Worm (Caenorhabditis elegans): ENCODE data around the gene lst-6.

Gene lst-6

ce11 chrII:6992949-6993348 is 29.4 kb downstream of the lst-6 start (continued):
- TF ChIP-seq sup-37 (GFP tag; optimal IDR thresholded peaks at IDR 0.05) = no peak
- no peak for TF ChIP-seq C04F5.9 (tag; optimal IDR thresholded peaks at IDR 0.05)
- no peak for TF ChIP-seq F16B12.6 (tag; optimal IDR thresholded peaks at IDR 0.05)
- TF ChIP-seq lsy-2 (tag; optimal IDR thresholded peaks at IDR 0.05) = peak; percentile 55 to 59
- TF ChIP-seq hpl-2 (GFP tag; optimal IDR thresholded peaks at IDR 0.05) = no peak
- no peak for TF ChIP-seq ama-1 (optimal IDR thresholded peaks at IDR 0.05)
- TF ChIP-seq egl-27 (tag; optimal IDR thresholded peaks at IDR 0.05) = no peak
- TF ChIP-seq ceh-8 (GFP tag; optimal IDR thresholded peaks at IDR 0.05) = peak; percentile 48
- TF ChIP-seq mef-2 (tag; optimal IDR thresholded peaks at IDR 0.05) = no peak
- no peak for TF ChIP-seq nhr-77 (tag; optimal IDR thresholded peaks at IDR 0.05)
- TF ChIP-seq zag-1 (tag; optimal IDR thresholded peaks at IDR 0.05) = no peak
- peak; percentile 17 for TF ChIP-seq jun-1 (tag; optimal IDR thresholded peaks at IDR 0.05)
- TF ChIP-seq pag-3 (tag; optimal IDR thresholded peaks at IDR 0.05; ENCODE audit: borderline replicate concordance, insufficient read depth) = no peak
- TF ChIP-seq nhr-71 (tag; optimal IDR thresholded peaks at IDR 0.05) = peak; percentile 78
- TF ChIP-seq efl-1 (optimal IDR thresholded peaks at IDR 0.05) = peak in 1 of 2 experiments; percentile 23
- no peak for TF ChIP-seq efl-1 (GFP tag; optimal IDR thresholded peaks at IDR 0.05 in 1 of 2)
- no peak for TF ChIP-seq dsc-1 (tag; optimal IDR thresholded peaks at IDR 0.05)
- no peak for TF ChIP-seq ztf-4 (tag; optimal IDR thresholded peaks at IDR 0.05)
- peak; percentile 94 for TF ChIP-seq lin-14 (GFP tag; optimal IDR thresholded peaks at IDR 0.05)
- no peak for TF ChIP-seq lin-13 (GFP tag; optimal IDR thresholded peaks at IDR 0.05)
- no peak for TF ChIP-seq rnt-1 (tag; optimal IDR thresholded peaks at IDR 0.05)
- no peak for TF ChIP-seq hlh-4 (tag; optimal IDR thresholded peaks at IDR 0.05)
- no peak for TF ChIP-seq ceh-88 (GFP tag; IDR thresholded peaks at IDR 0.05)
- no peak for TF ChIP-seq nhr-11 (tag; optimal IDR thresholded peaks at IDR 0.05)
- no peak for TF ChIP-seq nhr-12 (tag; optimal IDR thresholded peaks at IDR 0.05)
- TF ChIP-seq vab-15 (tag; optimal IDR thresholded peaks at IDR 0.05) = no peak
- no peak for TF ChIP-seq zip-4 (GFP tag; optimal IDR thresholded peaks at IDR 0.05)
- TF ChIP-seq mep-1 (tag; optimal IDR thresholded peaks at IDR 0.05) = peak; percentile 30
- no peak for TF ChIP-seq lin-39 (tag; optimal IDR thresholded peaks at IDR 0.05)
- no peak for TF ChIP-seq pqm-1 (tag; optimal IDR thresholded peaks at IDR 0.05)
- TF ChIP-seq grh-1 (GFP tag; IDR thresholded peaks at IDR 0.05) = no peak
- no peak for TF ChIP-seq nhr-237 (tag; optimal IDR thresholded peaks at IDR 0.05)
- TF ChIP-seq nhr-90 (tag; optimal IDR thresholded peaks at IDR 0.05; ENCODE audit: poor library complexity) = no peak
- TF ChIP-seq snpc-4 (tag; optimal IDR thresholded peaks at IDR 0.05) = no peak
- peak in 1 of 2 experiments; percentile 41 for TF ChIP-seq lin-35 (GFP tag; optimal IDR thresholded peaks at IDR 0.05)
- TF ChIP-seq pax-3 (tag; optimal IDR thresholded peaks at IDR 0.05) = peak; percentile 43
- TF ChIP-seq dpl-1 (GFP tag; optimal IDR thresholded peaks at IDR 0.05) = peak in 1 of 3 experiments; percentile 41
- no peak for TF ChIP-seq lir-3 (tag; optimal IDR thresholded peaks at IDR 0.05; ENCODE audit: poor library complexity)
- no peak for TF ChIP-seq skn-1 (tag; optimal IDR thresholded peaks at IDR 0.05)
- TF ChIP-seq mab-9 (GFP tag; IDR thresholded peaks at IDR 0.05) = 0 out of 2 replicates have a peak, but pooled peaks have one; percentile 36
- TF ChIP-seq fkh-4 (tag; optimal IDR thresholded peaks at IDR 0.05; ENCODE audit: borderline replicate concordance) = no peak
- TF ChIP-seq unc-86 (tag; optimal IDR thresholded peaks at IDR 0.05) = peak; percentile 79
- TF ChIP-seq C34B4.2 (tag; optimal IDR thresholded peaks at IDR 0.05) = no peak
- peak; percentile 37 for TF ChIP-seq irx-1 (tag; optimal IDR thresholded peaks at IDR 0.05)
- TF ChIP-seq nhr-85 (tag) = no peak
- TF ChIP-seq nhr-20 (tag; optimal IDR thresholded peaks at IDR 0.05) = no peak
- TF ChIP-seq lin-15B (tag; optimal IDR thresholded peaks at IDR 0.05) = no peak
- no peak for TF ChIP-seq unc-98 (GFP tag; IDR thresholded peaks at IDR 0.05)
- TF ChIP-seq nhr-84 (tag; optimal IDR thresholded peaks at IDR 0.05) = no peak
- no peak for TF ChIP-seq mdl-1 (tag; optimal IDR thresholded peaks at IDR 0.05)
- no peak for TF ChIP-seq ztf-11 (tag; optimal IDR thresholded peaks at IDR 0.05)
- no peak for TF ChIP-seq hlh-17 (GFP tag; optimal IDR thresholded peaks at IDR 0.05; ENCODE audit: borderline replicate concordance)
- TF ChIP-seq alr-1 (tag; optimal IDR thresholded peaks at IDR 0.05; ENCODE audit: borderline replicate concordance) = no peak
